Fruit fly (Drosophila melanogaster): ENCODE measurements around the gene Ret.

DNA sequence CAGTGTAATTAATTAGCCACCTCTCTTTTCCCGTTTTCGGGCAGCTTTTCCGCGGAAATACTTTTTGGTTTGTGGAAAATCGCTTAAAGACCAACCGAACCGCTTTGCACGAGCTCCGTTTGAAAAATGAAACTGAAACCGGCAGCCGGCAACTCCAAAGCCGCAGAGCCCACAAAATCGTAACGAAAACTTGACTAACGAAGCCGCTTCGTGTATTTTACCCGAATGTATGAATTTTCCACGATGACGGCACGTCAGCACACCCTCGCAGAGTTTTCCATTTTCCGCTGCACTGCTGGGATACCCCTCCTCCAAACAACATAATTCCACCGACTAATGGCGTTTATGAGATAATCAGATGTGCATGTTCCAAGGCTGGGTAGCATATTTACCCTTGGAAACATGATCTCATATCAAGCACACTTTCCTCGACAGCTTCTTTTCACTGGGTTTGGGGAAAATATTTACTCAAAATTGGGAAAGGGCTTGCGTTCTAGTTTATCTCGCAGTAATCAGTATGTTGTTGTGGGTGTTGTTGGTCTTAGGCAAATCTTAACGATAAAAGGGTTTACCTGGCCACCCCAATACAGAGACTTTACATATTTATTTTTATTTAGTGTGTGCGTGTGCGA is at the start of gene Ret:
- no peak for TF ChIP-seq CG8478 (optimal IDR thresholded peaks at IDR 0.05)
- no peak for TF ChIP-seq CTCF (optimal IDR thresholded peaks at IDR 0.05)

Measured in S2 (cell line).